Fruit fly (Drosophila melanogaster) whole organism, pupa: Measurements from ENCODE around the gene c12.2.

ENCODE experiments used
- CG10348 ChIP-seq: fragments of 200-800 bp; sonication (Bioruptor generic); IDR thresholded peaks from 2 replicates; pipeline ENCODE4 v1.3.6; 2022; ENCODE audit warnings: missing biosample characterization, missing genetic modification characterization
- CG12605 ChIP-seq: fragments of 200-800 bp; sonication (Bioruptor generic); IDR thresholded peaks from 2 replicates; pipeline ENCODE4 v1.3.6; 2022; ENCODE audit warnings: missing biosample characterization, missing genetic modification characterization
- CG13204 ChIP-seq: fragments of 200-800 bp; sonication (Bioruptor generic); optimal IDR thresholded peaks from 2 replicates; lab custom pipeline; 2018; ENCODE audit warnings: missing biosample characterization, mild to moderate bottlenecking, missing genetic modification characterization, moderate library complexity
- CG14655 ChIP-seq: fragments of 200-800 bp; sonication (Bioruptor generic); optimal IDR thresholded peaks from 3 replicates; lab custom pipeline; 2017; ENCODE audit warnings: mild to moderate bottlenecking, missing biosample characterization, missing genetic modification reagents, missing genetic modification characterization
- CG15710 ChIP-seq: fragments of 200-800 bp; sonication (Bioruptor generic); optimal IDR thresholded peaks from 2 replicates; lab custom pipeline; 2018; ENCODE audit warnings: missing biosample characterization, mild to moderate bottlenecking, missing genetic modification characterization, moderate library complexity
- CG17806 ChIP-seq: fragments of 200-800 bp; sonication (Bioruptor generic); optimal IDR thresholded peaks from 2 replicates; lab custom pipeline; 2018; ENCODE audit warnings: missing biosample characterization, mild to moderate bottlenecking, missing genetic modification characterization, moderate library complexity
- CG32121 ChIP-seq: fragments of 200-800 bp; sonication (Bioruptor generic); IDR thresholded peaks from 2 replicates; pipeline ENCODE4 v1.3.6; 2022; ENCODE audit warnings: missing biosample characterization, missing genetic modification characterization
- CG34367 ChIP-seq: fragments of 200-800 bp; sonication (Bioruptor generic); optimal IDR thresholded peaks from 2 replicates; lab custom pipeline; 2018; ENCODE audit warnings: missing biosample characterization, mild to moderate bottlenecking, missing genetic modification characterization
- CG4496 ChIP-seq: fragments of 200-800 bp; sonication (Bioruptor generic); IDR thresholded peaks from 3 replicates; pipeline ENCODE4 v1.3.6; 2022; ENCODE audit warnings: missing biosample characterization, missing genetic modification characterization
- CG8159 ChIP-seq: fragments of 200-800 bp; sonication (Bioruptor generic); optimal IDR thresholded peaks from 3 replicates; lab custom pipeline; 2018; ENCODE audit warnings: missing biosample characterization, mild to moderate bottlenecking, missing genetic modification characterization, moderate library complexity
- CG8301 ChIP-seq: fragments of 200-800 bp; sonication (Bioruptor generic); optimal IDR thresholded peaks from 2 replicates; lab custom pipeline; 2018; ENCODE audit warnings: missing biosample characterization, mild to moderate bottlenecking, missing genetic modification characterization
- CG9948 ChIP-seq: fragments of 200-800 bp; sonication (Bioruptor generic); optimal IDR thresholded peaks from 2 replicates; lab custom pipeline; 2018; ENCODE audit warnings: missing biosample characterization, mild to moderate bottlenecking, missing genetic modification characterization, moderate library complexity
- D1 ChIP-seq: fragments of 200-800 bp; sonication (Bioruptor generic); optimal IDR thresholded peaks from 2 replicates; lab custom pipeline; 2018; ENCODE audit warnings: missing biosample characterization, mild to moderate bottlenecking, missing genetic modification characterization, moderate library complexity
- EcR ChIP-seq: fragments of 200-800 bp; sonication (Bioruptor generic); optimal IDR thresholded peaks from 3 replicates; lab custom pipeline; 2019; ENCODE audit warnings: missing biosample characterization, missing genetic modification characterization, mild to moderate bottlenecking, moderate library complexity, missing genetic modification reagents
- Ets98B ChIP-seq: fragments of 200-800 bp; sonication (Bioruptor generic); IDR thresholded peaks from 2 replicates; pipeline ENCODE4 v1.3.6; 2022; ENCODE audit warnings: missing biosample characterization, missing genetic modification characterization
- Pif1A ChIP-seq: fragments of 200-800 bp; sonication (Bioruptor generic); optimal IDR thresholded peaks from 3 replicates; lab custom pipeline; 2016; ENCODE audit warnings: missing biosample characterization, missing genetic modification characterization
- Pif1B ChIP-seq: fragments of 200-800 bp; sonication (Bioruptor generic); optimal IDR thresholded peaks from 3 replicates; lab custom pipeline; 2016; ENCODE audit warnings: missing biosample characterization, missing genetic modification characterization
- Snoo ChIP-seq: fragments of 200-800 bp; sonication (Bioruptor generic); optimal IDR thresholded peaks from 3 replicates; lab custom pipeline; 2017; ENCODE audit warnings: missing biosample characterization, mild to moderate bottlenecking, missing genetic modification characterization, inconsistent platforms
- fd96Ca ChIP-seq: fragments of 200-800 bp; sonication (Bioruptor generic); IDR thresholded peaks from 3 replicates; pipeline ENCODE4 v1.3.6; 2022; ENCODE audit warnings: missing biosample characterization, missing genetic modification characterization
- gl ChIP-seq: fragments of 200-800 bp; sonication (Bioruptor generic); optimal IDR thresholded peaks from 2 replicates; lab custom pipeline; 2018; ENCODE audit warnings: missing biosample characterization, mild to moderate bottlenecking, missing genetic modification characterization
- rn ChIP-seq: fragments of 200-800 bp; sonication (Bioruptor generic); IDR thresholded peaks from 2 replicates; pipeline ENCODE4 v1.3.6; 2022; ENCODE audit warnings: missing biosample characterization, missing genetic modification characterization

The c12.2 gene

DNA sequence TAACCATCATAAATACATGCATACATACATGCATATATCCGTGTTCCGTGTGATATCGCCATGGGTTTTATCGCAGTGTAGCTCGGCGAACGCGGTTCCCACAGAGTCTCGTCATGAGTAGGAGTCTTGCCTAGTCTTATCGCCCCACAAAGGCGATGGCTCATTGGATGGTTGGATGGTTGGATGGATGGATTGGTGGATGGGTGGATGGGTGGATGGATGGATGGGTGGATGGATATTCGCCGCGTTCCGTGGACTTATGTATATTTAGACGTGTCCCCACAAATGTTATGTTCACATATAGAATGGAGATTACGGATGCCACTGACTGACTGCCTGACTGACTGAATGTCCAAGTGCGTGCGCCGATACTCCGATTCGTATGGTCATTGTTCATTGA lies 27.9 kb upstream of the c12.2 start:
- TF ChIP-seq CG12605 (GFP tag; lab: Robert Waterston, UW) (no peak), rn (GFP tag; lab: Robert Waterston, UW) (no peak)

DNA sequence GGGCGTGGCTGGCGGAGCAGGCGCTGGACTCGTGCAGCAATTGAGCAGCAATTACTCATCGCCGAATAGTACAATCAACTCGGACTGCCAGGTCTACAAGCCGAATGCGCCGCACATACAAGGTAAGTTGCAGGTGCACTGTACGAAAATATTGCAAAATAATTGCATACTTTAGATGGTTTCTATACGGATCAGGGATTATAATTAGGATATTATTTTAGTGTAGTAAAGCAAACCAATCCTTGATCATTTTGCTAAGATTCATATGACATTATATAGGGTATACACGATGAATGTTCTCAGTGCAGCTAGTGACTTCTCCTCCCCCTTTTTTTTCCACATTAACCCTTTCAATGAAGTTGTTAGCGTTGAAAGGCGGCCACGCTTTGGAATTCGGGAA lies 23.6 kb upstream of the c12.2 start:
- TF ChIP-seq CG14655 (GFP tag; lab: Kevin White, UChicago): peak; percentile 4
- no peak for TF ChIP-seq D1 (tag; lab: Kevin White, UChicago)
- no peak for TF ChIP-seq rn (GFP tag; lab: Robert Waterston, UW)
- peak; percentile 15 for TF ChIP-seq CG15710
- no peak for TF ChIP-seq CG8301 (tag; lab: Kevin White, UChicago)
- peak; percentile 6 for TF ChIP-seq CG17806 (tag; lab: Kevin White, UChicago)
- TF ChIP-seq Snoo (tag; lab: Kevin White, UChicago): no peak
- TF ChIP-seq CG13204 (GFP tag; lab: Kevin White, UChicago): no peak
- no peak for TF ChIP-seq Ets98B (GFP tag; lab: Robert Waterston, UW)
- no peak for TF ChIP-seq gl (tag; lab: Kevin White, UChicago)
- no peak for TF ChIP-seq fd96Ca
- TF ChIP-seq CG34367: no peak
- no peak for TF ChIP-seq CG32121 (GFP tag; lab: Robert Waterston, UW)
- TF ChIP-seq CG8159 (tag; lab: Kevin White, UChicago): peak; percentile 35
- no peak for TF ChIP-seq CG4496 (GFP tag; lab: Robert Waterston, UW)
- no peak for TF ChIP-seq Pif1B (GFP tag; lab: Kevin White, UChicago)
- no peak for TF ChIP-seq CG9948 (tag; lab: Kevin White, UChicago)

DNA sequence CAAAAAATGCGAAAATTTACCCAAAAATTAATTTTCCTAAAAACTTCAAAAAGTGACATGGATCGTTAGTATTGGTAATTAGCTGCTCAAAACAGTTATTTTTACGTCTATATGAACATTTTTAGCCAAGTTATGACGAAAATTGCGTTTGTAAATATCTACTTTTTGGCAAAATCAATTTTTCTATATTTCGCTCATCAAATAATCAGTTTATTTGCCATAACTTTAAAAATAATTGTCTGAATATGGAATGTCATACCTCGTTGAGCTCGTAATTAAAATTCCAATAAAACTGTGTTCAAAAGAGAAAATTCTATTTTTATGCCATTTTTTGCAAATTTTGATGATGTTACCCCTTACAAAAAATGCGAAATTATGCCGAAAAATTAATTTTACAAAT lies 22.6 kb upstream of the c12.2 start:
- TF ChIP-seq CG4496 (GFP tag; lab: Robert Waterston, UW): no peak
- no peak for TF ChIP-seq Ets98B (GFP tag; lab: Robert Waterston, UW)
- no peak for TF ChIP-seq gl (tag; lab: Kevin White, UChicago)
- no peak for TF ChIP-seq Snoo (tag; lab: Kevin White, UChicago)

DNA sequence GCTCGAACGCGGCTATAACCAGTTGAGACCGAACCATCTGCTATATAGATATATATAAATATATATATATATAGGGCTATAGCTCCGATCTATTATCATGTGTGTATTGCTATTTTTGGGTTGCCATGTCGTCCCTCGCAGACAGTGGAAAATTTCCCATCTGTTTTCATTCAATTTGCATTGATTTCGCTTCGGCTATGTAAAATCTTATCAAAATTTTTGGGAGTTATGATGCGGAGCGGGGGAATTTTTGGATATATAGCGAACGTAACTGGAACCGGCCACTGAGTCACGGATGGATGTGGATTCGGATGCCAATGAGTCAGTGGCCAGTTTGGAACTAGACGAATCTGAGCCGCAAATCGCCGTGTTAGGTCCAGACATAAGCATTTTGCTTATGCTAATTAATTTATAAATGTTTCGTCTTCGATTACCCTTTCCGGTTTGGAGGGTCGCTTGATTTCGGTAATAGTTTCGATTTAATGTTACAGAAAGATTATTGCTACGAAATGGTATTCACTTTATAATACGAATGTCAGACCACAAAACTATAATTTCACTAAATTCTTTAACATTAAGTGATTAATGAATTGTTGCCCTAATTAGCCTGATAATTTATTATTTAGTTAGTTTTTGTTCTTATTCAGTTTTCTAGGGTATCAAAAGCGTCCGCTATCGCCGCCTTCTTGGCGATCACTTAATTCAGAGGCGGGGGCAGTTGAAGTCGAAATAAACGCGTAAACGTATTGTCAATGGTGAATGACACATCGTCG lies 21.3 kb upstream of the c12.2 start:
- TF ChIP-seq fd96Ca (no peak), CG32121 (GFP tag; lab: Robert Waterston, UW) (no peak), CG4496 (GFP tag; lab: Robert Waterston, UW) (no peak), CG17806 (tag; lab: Kevin White, UChicago) (no peak), CG15710 (no peak), CG12605 (GFP tag; lab: Robert Waterston, UW) (no peak), Snoo (tag; lab: Kevin White, UChicago) (no peak), CG10348 (GFP tag; lab: Robert Waterston, UW) (no peak), D1 (tag; lab: Kevin White, UChicago) (no peak), gl (tag; lab: Kevin White, UChicago) (no peak), CG9948 (tag; lab: Kevin White, UChicago) (no peak), CG8301 (tag; lab: Kevin White, UChicago) (no peak), CG34367 (no peak), EcR (GFP tag; lab: Kevin White, UChicago) (no peak), Pif1A (GFP tag; lab: Kevin White, UChicago) (no peak), Ets98B (GFP tag; lab: Robert Waterston, UW) (no peak), rn (GFP tag; lab: Robert Waterston, UW) (no peak)

DNA sequence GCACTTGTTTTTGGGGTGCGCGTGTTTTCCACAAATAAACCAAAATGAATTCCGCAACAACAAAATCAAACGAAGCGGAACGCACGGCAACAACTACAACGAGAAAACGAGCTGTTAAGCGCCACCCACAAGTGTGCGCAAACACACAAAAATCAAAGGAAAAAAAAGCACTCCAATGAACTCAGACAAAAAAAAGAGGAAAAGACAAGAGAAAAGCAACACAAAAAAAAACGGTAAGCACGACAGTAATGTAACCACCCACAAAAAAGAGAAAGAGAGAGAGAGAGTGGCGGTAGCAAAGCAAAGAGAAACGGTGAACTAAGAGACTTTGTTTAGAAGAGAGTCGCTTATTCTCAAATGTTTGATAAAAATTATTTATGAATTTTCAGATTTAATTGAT lies 13.4 kb upstream of the c12.2 start:
- TF ChIP-seq CG12605 (GFP tag; lab: Robert Waterston, UW): peak; percentile 99
- TF ChIP-seq Ets98B (GFP tag; lab: Robert Waterston, UW): peak; percentile 97
- peak; percentile 71 for TF ChIP-seq CG8159 (tag; lab: Kevin White, UChicago)
- TF ChIP-seq CG10348 (GFP tag; lab: Robert Waterston, UW): no peak
- peak; percentile 88 for TF ChIP-seq Snoo (tag; lab: Kevin White, UChicago)
- peak; percentile 86 for TF ChIP-seq CG34367
- peak; percentile 86 for TF ChIP-seq Pif1B (GFP tag; lab: Kevin White, UChicago)
- peak; percentile 68 for TF ChIP-seq CG9948 (tag; lab: Kevin White, UChicago)
- TF ChIP-seq rn (GFP tag; lab: Robert Waterston, UW): peak; percentile 90
- no peak for TF ChIP-seq D1 (tag; lab: Kevin White, UChicago)
- peak; percentile 82 for TF ChIP-seq CG14655 (GFP tag; lab: Kevin White, UChicago)
- peak; percentile 97 for TF ChIP-seq CG32121 (GFP tag; lab: Robert Waterston, UW)
- peak; percentile 72 for TF ChIP-seq CG17806 (tag; lab: Kevin White, UChicago)
- peak; percentile 99 for TF ChIP-seq CG4496 (GFP tag; lab: Robert Waterston, UW)
- TF ChIP-seq CG8301 (tag; lab: Kevin White, UChicago): peak; percentile 74
- no peak for TF ChIP-seq EcR (GFP tag; lab: Kevin White, UChicago)
- peak; percentile 94 for TF ChIP-seq Pif1A (GFP tag; lab: Kevin White, UChicago)
- peak; percentile 85 for TF ChIP-seq CG13204 (GFP tag; lab: Kevin White, UChicago)
- TF ChIP-seq CG15710: peak; percentile 78
- TF ChIP-seq fd96Ca: peak; percentile 92
- TF ChIP-seq gl (tag; lab: Kevin White, UChicago): peak; percentile 93
- TF ChIP-seq, all 21 proteins: peak for 18
